Fruit fly (Drosophila melanogaster) whole organism, embryonic: ENCODE data around the gene hng2.

Experiments
- C15 ChIP-seq: fragments of 200-800 bp; sonication (Bioruptor generic); IDR thresholded peaks from 3 replicates; pipeline ENCODE4 v1.3.6; 2022; ENCODE audit warnings: missing biosample characterization, missing genetic modification characterization
- CG10565 ChIP-seq: fragments of 200-800 bp; sonication (Bioruptor generic); optimal IDR thresholded peaks from 3 replicates; lab custom pipeline; 2016; ENCODE audit warnings: missing biosample characterization, mild to moderate bottlenecking, missing genetic modification characterization
- CG12155 ChIP-seq: fragments of 200-800 bp; sonication (Bioruptor generic); optimal IDR thresholded peaks from 3 replicates; lab custom pipeline; 2016; ENCODE audit warnings: missing biosample characterization, missing genetic modification characterization
- CG12299 ChIP-seq: fragments of 200-800 bp; sonication (Bioruptor generic); optimal IDR thresholded peaks from 2 replicates; lab custom pipeline; 2018; ENCODE audit warnings: missing biosample characterization, mild to moderate bottlenecking, missing genetic modification characterization
- CG13624 ChIP-seq: fragments of 200-800 bp; sonication (Bioruptor generic); optimal IDR thresholded peaks from 2 replicates; lab custom pipeline; 2016; ENCODE audit warnings: missing biosample characterization, missing genetic modification characterization
- CG14667 ChIP-seq: fragments of 200-800 bp; sonication (Bioruptor generic); IDR thresholded peaks from 2 replicates; pipeline ENCODE4 v1.3.6; 2022; ENCODE audit warnings: missing biosample characterization, missing genetic modification characterization
- CG15011 ChIP-seq: fragments of 200-800 bp; sonication (Bioruptor generic); optimal IDR thresholded peaks from 3 replicates; lab custom pipeline; 2018; ENCODE audit warnings: missing biosample characterization, mild to moderate bottlenecking, missing genetic modification characterization
- CG1529 ChIP-seq: fragments of 200-800 bp; sonication (Bioruptor generic); optimal IDR thresholded peaks from 3 replicates; lab custom pipeline; 2018; ENCODE audit warnings: missing biosample characterization, missing genetic modification characterization
- CG18262 ChIP-seq: fragments of 200-800 bp; optimal IDR thresholded peaks from 3 replicates; lab custom pipeline; 2019; ENCODE audit warnings: missing biosample characterization, mild to moderate bottlenecking, missing genetic modification characterization, moderate library complexity
- CG18764 ChIP-seq: fragments of 200-800 bp; sonication (Bioruptor generic); optimal IDR thresholded peaks from 3 replicates; lab custom pipeline; 2016; ENCODE audit warnings: missing biosample characterization, missing genetic modification characterization
- CG2199 ChIP-seq: fragments of 200-800 bp; sonication (Bioruptor generic); IDR thresholded peaks from 3 replicates; pipeline ENCODE4 v1.3.6; 2022; ENCODE audit warnings: missing biosample characterization, missing genetic modification characterization
- CG32532 ChIP-seq: fragments of 200-800 bp; sonication (Bioruptor generic); IDR thresholded peaks from 2 replicates; pipeline ENCODE4 v1.3.6; 2022; ENCODE audit warnings: missing biosample characterization, missing genetic modification characterization
- CG34422 ChIP-seq: fragments of 200-800 bp; sonication (Bioruptor generic); IDR thresholded peaks from 3 replicates; pipeline ENCODE4 v1.3.6; 2022; ENCODE audit warnings: missing biosample characterization, missing genetic modification characterization
- CG3847 ChIP-seq: fragments of 200-800 bp; sonication (Bioruptor generic); IDR thresholded peaks from 2 replicates; pipeline ENCODE4 v1.3.6; 2022; ENCODE audit warnings: missing biosample characterization, missing genetic modification characterization
- CG5245 ChIP-seq: fragments of 200-800 bp; sonication (Bioruptor generic); optimal IDR thresholded peaks from 3 replicates; lab custom pipeline; 2016; ENCODE audit warnings: missing biosample characterization, missing genetic modification characterization
- CG6689 ChIP-seq: fragments of 200-800 bp; sonication (Bioruptor generic); IDR thresholded peaks from 2 replicates; pipeline ENCODE4 v1.3.6; 2022; ENCODE audit warnings: missing biosample characterization, missing genetic modification characterization
- CG7987 ChIP-seq: fragments of 200-800 bp; sonication (Bioruptor generic); optimal IDR thresholded peaks from 2 replicates; lab custom pipeline; 2018; ENCODE audit warnings: missing biosample characterization, mild to moderate bottlenecking, missing genetic modification characterization, moderate library complexity
- CG8290 ChIP-seq, 3 experiments: fragments of 200-800 bp; sonication (Bioruptor generic); optimal IDR thresholded peaks; 2 replicates each; lab custom pipeline; 2016 to 2019; ENCODE audit warnings: missing biosample characterization in 3 of 3, missing genetic modification characterization in 3 of 3, mild to moderate bottlenecking in 2 of 3, moderate library complexity in 1 of 3
- CG9876 ChIP-seq: fragments of 200-800 bp; sonication (Bioruptor generic); optimal IDR thresholded peaks from 2 replicates; lab custom pipeline; 2016; ENCODE audit warnings: missing biosample characterization, missing genetic modification characterization
- D19A ChIP-seq: fragments of 200-800 bp; optimal IDR thresholded peaks from 3 replicates; lab custom pipeline; 2019; ENCODE audit warnings: missing biosample characterization, mild to moderate bottlenecking, missing genetic modification characterization, moderate library complexity
- Dek ChIP-seq: fragments of 200-800 bp; sonication (Bioruptor generic); optimal IDR thresholded peaks from 3 replicates; lab custom pipeline; 2019; ENCODE audit warnings: missing biosample characterization, mild to moderate bottlenecking, missing genetic modification characterization, moderate library complexity
- E2f2 ChIP-seq: fragments of 200-800 bp; sonication (Bioruptor generic); IDR thresholded peaks from 2 replicates; pipeline ENCODE4 v1.3.6; 2022; ENCODE audit warnings: missing biosample characterization, missing genetic modification characterization
- Fer2 ChIP-seq: fragments of 200-800 bp; sonication (Bioruptor generic); optimal IDR thresholded peaks from 2 replicates; lab custom pipeline; 2018; ENCODE audit warnings: missing biosample characterization, mild to moderate bottlenecking, missing genetic modification characterization, moderate library complexity
- Hr51 ChIP-seq, 2 experiments: fragments of 200-800 bp; sonication (Bioruptor generic); optimal IDR thresholded peaks; 2 replicates in 1 of 2; 3 replicates in 1 of 2; lab custom pipeline; 2016 to 2018; ENCODE audit warnings: missing biosample characterization in 2 of 2, missing genetic modification characterization in 2 of 2, mild to moderate bottlenecking in 1 of 2, moderate library complexity in 1 of 2
- Kr ChIP-seq: fragments of 200-800 bp; sonication (Bioruptor generic); optimal IDR thresholded peaks from 2 replicates; lab custom pipeline; 2017; ENCODE audit warnings: missing biosample characterization, mild to moderate bottlenecking, missing genetic modification characterization
- Max ChIP-seq: fragments of 200-800 bp; sonication (Bioruptor generic); optimal IDR thresholded peaks from 2 replicates; lab custom pipeline; 2016; ENCODE audit warnings: missing biosample characterization, mild to moderate bottlenecking, missing genetic modification characterization
- NC2β ChIP-seq: fragments of 200-800 bp; sonication (Bioruptor generic); optimal IDR thresholded peaks from 2 replicates; lab custom pipeline; 2016; ENCODE audit warnings: missing biosample characterization, missing genetic modification characterization
- Ptx1 ChIP-seq: fragments of 200-800 bp; sonication (Bioruptor generic); IDR thresholded peaks from 2 replicates; pipeline ENCODE4 v1.3.6; 2022; ENCODE audit warnings: missing biosample characterization, missing genetic modification characterization
- Rx ChIP-seq: fragments of 200-800 bp; sonication (Bioruptor generic); IDR thresholded peaks from 2 replicates; pipeline ENCODE4 v1.3.6; 2022; ENCODE audit warnings: missing biosample characterization, missing genetic modification characterization
- Stat92E ChIP-seq, 3 experiments: fragments of >200 bp in 2 of 3; fragments of 200-800 bp in 1 of 3; sonication (Bioruptor generic) in 1 of 3; optimal IDR thresholded peaks; 2 replicates each; lab custom pipeline; 2017 to 2019; ENCODE audit warnings: missing biosample characterization in 3 of 3, missing genetic modification characterization in 3 of 3, mild to moderate bottlenecking in 1 of 3, moderate library complexity in 1 of 3
- az2 ChIP-seq: fragments of 200-800 bp; sonication (Bioruptor generic); optimal IDR thresholded peaks from 3 replicates; lab custom pipeline; 2016; ENCODE audit warnings: missing biosample characterization, missing genetic modification characterization
- caup ChIP-seq: fragments of 200-800 bp; sonication (Bioruptor generic); optimal IDR thresholded peaks from 3 replicates; lab custom pipeline; 2017; ENCODE audit warnings: missing biosample characterization, mild to moderate bottlenecking, missing genetic modification characterization, moderate library complexity; ENCODE audit not compliant: severe bottlenecking
- chif ChIP-seq, 2 experiments: fragments of 200-800 bp; sonication (Bioruptor generic); optimal IDR thresholded peaks; 3 replicates each; lab custom pipeline; 2016; ENCODE audit warnings: missing biosample characterization in 2 of 2, missing genetic modification characterization in 2 of 2
- ci ChIP-seq: fragments of 200-800 bp; sonication (Bioruptor generic); IDR thresholded peaks from 3 replicates; pipeline ENCODE4 v1.3.6; 2022; ENCODE audit warnings: missing biosample characterization, missing genetic modification characterization
- dati ChIP-seq: fragments of 200-800 bp; sonication (Bioruptor generic); IDR thresholded peaks from 2 replicates; pipeline ENCODE4 v1.3.6; 2022; ENCODE audit warnings: missing biosample characterization, missing genetic modification characterization
- disco-r ChIP-seq: fragments of 200-800 bp; sonication (Bioruptor generic); optimal IDR thresholded peaks from 2 replicates; lab custom pipeline; 2016; ENCODE audit warnings: missing biosample characterization, missing genetic modification characterization
- exex ChIP-seq: fragments of 200-800 bp; sonication (Bioruptor generic); optimal IDR thresholded peaks from 4 replicates; lab custom pipeline; 2018; ENCODE audit warnings: missing biosample characterization, mild to moderate bottlenecking, missing genetic modification characterization, moderate library complexity
- gcm2 ChIP-seq: fragments of 200-800 bp; sonication (Bioruptor generic); optimal IDR thresholded peaks from 2 replicates; lab custom pipeline; 2016; ENCODE audit warnings: missing biosample characterization, missing genetic modification characterization
- kni ChIP-seq: fragments of 200-800 bp; sonication (Bioruptor generic); optimal IDR thresholded peaks from 3 replicates; lab custom pipeline; 2017; ENCODE audit warnings: mild to moderate bottlenecking, missing biosample characterization, missing genetic modification reagents, missing genetic modification characterization
- nerfin-1 ChIP-seq: fragments of 200-800 bp; sonication (Bioruptor generic); optimal IDR thresholded peaks from 3 replicates; lab custom pipeline; 2019; ENCODE audit warnings: missing biosample characterization, mild to moderate bottlenecking, missing genetic modification characterization, moderate library complexity
- nom ChIP-seq: fragments of 200-800 bp; sonication (Bioruptor generic); optimal IDR thresholded peaks from 2 replicates; lab custom pipeline; 2017; ENCODE audit warnings: missing biosample characterization, missing genetic modification characterization, mild to moderate bottlenecking, moderate library complexity, missing genetic modification reagents
- pan ChIP-seq, 4 experiments: fragments of >200 bp in 3 of 4; fragments of 200-800 bp in 1 of 4; sonication (Bioruptor generic) in 1 of 4; optimal IDR thresholded peaks in 3 of 4; IDR thresholded peaks in 1 of 4; 2 replicates each; pipeline versions ENCODE4 v1.3.6 to Lab custom; 2017 to 2022; ENCODE audit warnings: missing biosample characterization in 2 of 4, missing genetic modification characterization in 2 of 4, mixed read lengths in 1 of 4
- pnt ChIP-seq: fragments of 200-800 bp; sonication (Bioruptor generic); optimal IDR thresholded peaks from 3 replicates; lab custom pipeline; 2016; ENCODE audit warnings: missing biosample characterization, missing genetic modification characterization
- sc ChIP-seq, 3 experiments: fragments of >200 bp in 2 of 3; fragments of 200-800 bp in 1 of 3; sonication (Bioruptor generic) in 1 of 3; optimal IDR thresholded peaks; 2 replicates in 2 of 3; 3 replicates in 1 of 3; lab custom pipeline; 2017; ENCODE audit warnings: mild to moderate bottlenecking in 1 of 3, missing biosample characterization in 1 of 3, missing genetic modification characterization in 1 of 3, missing genetic modification reagents in 1 of 3
- slbo ChIP-seq: fragments of 200-800 bp; sonication (Bioruptor generic); IDR thresholded peaks from 2 replicates; pipeline ENCODE4 v1.3.6; 2022; ENCODE audit warnings: missing biosample characterization, missing genetic modification characterization
- slp2 ChIP-seq: fragments of 200-800 bp; sonication (Bioruptor generic); optimal IDR thresholded peaks from 2 replicates; lab custom pipeline; 2016; ENCODE audit warnings: missing biosample characterization, missing genetic modification characterization
- vnd ChIP-seq: fragments of 200-800 bp; sonication (Bioruptor generic); IDR thresholded peaks from 3 replicates; pipeline ENCODE4 v1.3.6; 2022; ENCODE audit warnings: missing biosample characterization, missing genetic modification characterization; ENCODE audit not compliant: partially characterized antibody
- vvl ChIP-seq: fragments of 200-800 bp; sonication (Bioruptor generic); IDR thresholded peaks from 2 replicates; pipeline ENCODE4 v1.3.6; 2022; ENCODE audit warnings: missing biosample characterization, missing genetic modification characterization

hng2 gene

DNA sequence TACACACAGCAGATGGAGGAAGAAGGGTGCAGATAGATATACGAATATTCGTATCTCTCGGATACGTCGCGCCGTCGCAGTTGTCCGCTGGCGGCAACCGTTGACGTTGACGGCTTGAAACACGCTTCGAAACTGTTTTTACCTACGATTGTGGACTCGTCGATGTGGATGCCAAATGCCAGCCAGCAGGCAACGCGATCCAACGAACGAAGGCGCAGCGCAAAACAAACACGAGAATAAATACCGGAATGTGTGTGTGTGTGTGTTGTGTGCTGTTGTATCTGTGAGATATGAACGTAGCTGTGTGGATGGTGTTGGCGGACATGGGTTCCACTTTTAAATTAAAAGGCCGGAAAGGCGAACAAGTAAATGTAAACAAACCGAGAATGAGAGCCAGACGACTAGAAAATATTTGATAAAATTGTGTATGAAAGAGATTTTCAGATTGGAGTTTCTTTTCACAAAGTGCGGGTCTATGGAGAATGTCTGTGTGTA lies 40.1 kb downstream of the hng2 start (continued):
- TF ChIP-seq pan (optimal IDR thresholded peaks at IDR 0.05; lab: Kevin White, UChicago) (no peak), pan (GFP tag; optimal IDR thresholded peaks at IDR 0.05 in 1 of 2, IDR thresholded peaks at IDR 0.05 in 1 of 2) (peak in 1 of 2 experiments; percentile 48), exex (tag; lab: Kevin White, UChicago) (no peak), az2 (GFP tag; lab: Kevin White, UChicago) (no peak), Max (GFP tag; lab: Kevin White, UChicago) (peak; percentile 8), CG15011 (GFP tag; lab: Kevin White, UChicago) (peak; percentile 12), slp2 (GFP tag; lab: Kevin White, UChicago) (peak; percentile 23), gcm2 (GFP tag; lab: Kevin White, UChicago) (peak; percentile 33), CG13624 (peak; percentile 47), CG12155 (GFP tag; lab: Kevin White, UChicago) (peak; percentile 65), kni (peak; percentile 94), caup (GFP tag; lab: Kevin White, UChicago) (peak; percentile 75), disco-r (GFP tag; lab: Kevin White, UChicago) (peak; percentile 34), dati (GFP tag; lab: Robert Waterston, UW) (no peak), sc (optimal IDR thresholded peaks at IDR 0.05; lab: Kevin White, UChicago) (no peak), sc (GFP tag; optimal IDR thresholded peaks at IDR 0.05; lab: Kevin White, UChicago) (peak; percentile 6), Rx (GFP tag; lab: Robert Waterston, UW) (no peak), nom (GFP tag; lab: Kevin White, UChicago) (peak; percentile 75), CG6689 (GFP tag; lab: Robert Waterston, UW) (no peak), chif (GFP tag; optimal IDR thresholded peaks at IDR 0.05; lab: Kevin White, UChicago) (peak; percentile 7 to 53), CG10565 (GFP tag; lab: Kevin White, UChicago) (no peak), vnd (no peak), CG34422 (peak; percentile 66; the same call in 1 of the 3 replicates), CG18262 (tag; lab: Kevin White, UChicago) (peak; percentile 40), Kr (peak; percentile 42), Fer2 (tag; lab: Kevin White, UChicago) (no peak), E2f2 (GFP tag; lab: Robert Waterston, UW) (no peak; the same call in 1 of the 2 replicates), ci (GFP tag; lab: Robert Waterston, UW) (peak; percentile 86), CG8290 (GFP tag; optimal IDR thresholded peaks at IDR 0.05; lab: Kevin White, UChicago) (peak; percentile 50), CG8290 (tag; optimal IDR thresholded peaks at IDR 0.05; lab: Kevin White, UChicago) (peak; percentile 29 to 91), NC2β (peak; percentile 65), nerfin-1 (tag; lab: Kevin White, UChicago) (peak; percentile 81), CG3847 (no peak), slbo (GFP tag; lab: Robert Waterston, UW) (peak; percentile 46), Dek (peak; percentile 19), Hr51 (GFP tag; optimal IDR thresholded peaks at IDR 0.05; lab: Kevin White, UChicago) (peak; percentile 23 to 35), vvl (GFP tag; lab: Robert Waterston, UW) (peak; percentile 85), CG5245 (GFP tag; lab: Kevin White, UChicago) (peak; percentile 24), CG32532 (peak; percentile 46; the same call in 1 of the 2 replicates), Ptx1 (GFP tag; lab: Robert Waterston, UW) (no peak), pnt (GFP tag; lab: Kevin White, UChicago) (peak; percentile 26), CG12299 (tag; lab: Kevin White, UChicago) (peak; percentile 85), CG7987 (GFP tag; lab: Kevin White, UChicago) (peak; percentile 89), Stat92E (GFP tag; optimal IDR thresholded peaks at IDR 0.05; lab: Kevin White, UChicago) (peak in 1 of 3 experiments; percentile 88), CG18764 (peak; percentile 45), CG2199 (GFP tag; lab: Robert Waterston, UW) (peak; percentile 97), CG9876 (no peak), CG14667 (GFP tag; lab: Robert Waterston, UW) (no peak), D19A (tag; lab: Kevin White, UChicago) (peak; percentile 58), C15 (GFP tag; lab: Robert Waterston, UW) (no peak), CG1529 (GFP tag; lab: Kevin White, UChicago) (peak; percentile 65)
